Worm (Caenorhabditis elegans) whole organism, L1 larva: ENCODE results near the gene srv-5.

Source experiments
- ceh-82 ChIP-seq, 3 experiments: fragments of 150-350 bp in 1 of 3; sonication (generic microtip) in 2 of 3; optimal IDR thresholded peaks; 2 replicates each; lab custom pipeline; 2014 to 2017; ENCODE audit warnings: missing biosample characterization in 3 of 3, missing genetic modification characterization in 3 of 3
- ceh-88 ChIP-seq: fragments of 200-800 bp; sonication (Bioruptor generic); IDR thresholded peaks from 2 replicates; pipeline ENCODE4 v1.3.6; 2022; ENCODE audit warnings: missing genetic modification characterization, missing compliant biosample characterization
- egl-27 ChIP-seq, 2 experiments: fragments of 150-350 bp in 1 of 2; sonication (generic microtip); optimal IDR thresholded peaks; 3 replicates each; lab custom pipeline; 2017 to 2018; ENCODE audit warnings: missing biosample characterization in 2 of 2, missing genetic modification characterization in 2 of 2, missing genetic modification reagents in 2 of 2
- elt-2 ChIP-seq: sonication (generic microtip); optimal IDR thresholded peaks from 2 replicates; lab custom pipeline; 2016; ENCODE audit warnings: missing genetic modification characterization, mild to moderate bottlenecking, inconsistent platforms, missing compliant biosample characterization, missing genetic modification reagents
- nhr-28 ChIP-seq: fragments of 150-350 bp; optimal IDR thresholded peaks from 2 replicates; lab custom pipeline; 2014; ENCODE audit warnings: missing biosample characterization, missing genetic modification characterization
- nhr-77 ChIP-seq: fragments of 150-350 bp; optimal IDR thresholded peaks from 2 replicates; lab custom pipeline; 2014; ENCODE audit warnings: missing biosample characterization, missing genetic modification characterization
- pag-3 ChIP-seq: sonication (generic microtip); optimal IDR thresholded peaks from 2 replicates; lab custom pipeline; 2017; ENCODE audit warnings: missing genetic modification characterization, mild to moderate bottlenecking, missing compliant biosample characterization, antibody characterized with exemption, borderline replicate concordance; ENCODE audit not compliant: insufficient read depth
- ztf-4 ChIP-seq: fragments of 150-350 bp; optimal IDR thresholded peaks from 2 replicates; lab custom pipeline; 2014; ENCODE audit warnings: missing biosample characterization, missing genetic modification characterization

- TF ChIP-seq ztf-4 (tag; lab: Kevin White, UChicago) (no peak), ceh-82 (tag; optimal IDR thresholded peaks at IDR 0.05; lab: Kevin White, UChicago) (no peak), ceh-88 (GFP tag; lab: Robert Waterston, UW) (no peak), nhr-77 (no peak), elt-2 (tag; lab: Kevin White, UChicago) (no peak), nhr-28 (tag; lab: Kevin White, UChicago) (no peak), pag-3 (tag; lab: Kevin White, UChicago) (no peak), egl-27 (tag; optimal IDR thresholded peaks at IDR 0.05; lab: Kevin White, UChicago) (no peak)
These were observed 11.7 kb downstream of the srv-5 start for ce11 chrX:4263820-4264219.
